Fruit fly (Drosophila melanogaster) whole organism, prepupa: Measurements from ENCODE around the gene CG10428.

Source experiments
- Blimp-1 ChIP-seq: fragments of 200-800 bp; sonication (Bioruptor generic); optimal IDR thresholded peaks from 3 replicates; lab custom pipeline; 2017; ENCODE audit warnings: missing biosample characterization, missing genetic modification characterization, mild to moderate bottlenecking, moderate library complexity, missing genetic modification reagents
- CG11294 ChIP-seq: fragments of 200-800 bp; sonication (Bioruptor generic); IDR thresholded peaks from 2 replicates; pipeline ENCODE4 v1.3.6; 2022; ENCODE audit warnings: missing biosample characterization, missing genetic modification characterization
- CG11762 ChIP-seq: fragments of 200-800 bp; sonication (Bioruptor generic); optimal IDR thresholded peaks from 3 replicates; lab custom pipeline; 2016; ENCODE audit warnings: missing biosample characterization, missing genetic modification characterization; ENCODE audit not compliant: insufficient read depth
- CG11902 ChIP-seq: fragments of 200-800 bp; sonication (Bioruptor generic); optimal IDR thresholded peaks from 3 replicates; lab custom pipeline; 2016; ENCODE audit warnings: missing biosample characterization, missing genetic modification characterization
- CG1621 ChIP-seq: fragments of 200-800 bp; sonication (Bioruptor generic); optimal IDR thresholded peaks from 3 replicates; lab custom pipeline; 2018; ENCODE audit warnings: missing biosample characterization, mild to moderate bottlenecking, missing genetic modification characterization
- CG16779 ChIP-seq: fragments of 200-800 bp; sonication (Bioruptor generic); optimal IDR thresholded peaks from 3 replicates; lab custom pipeline; 2017; ENCODE audit warnings: missing biosample characterization, mild to moderate bottlenecking, missing genetic modification characterization
- CG3032 ChIP-seq: fragments of 200-800 bp; optimal IDR thresholded peaks from 2 replicates; lab custom pipeline; 2019; ENCODE audit warnings: missing biosample characterization, mild to moderate bottlenecking, missing genetic modification characterization, moderate library complexity
- CG31627 ChIP-seq: fragments of 200-800 bp; sonication (Bioruptor generic); optimal IDR thresholded peaks from 3 replicates; lab custom pipeline; 2016; ENCODE audit warnings: missing biosample characterization, missing genetic modification characterization
- CG32006 ChIP-seq: fragments of 200-800 bp; sonication (Bioruptor generic); optimal IDR thresholded peaks from 3 replicates; lab custom pipeline; 2017; ENCODE audit warnings: missing biosample characterization, mild to moderate bottlenecking, missing genetic modification characterization
- CG34406 ChIP-seq: fragments of 200-800 bp; sonication (Bioruptor generic); optimal IDR thresholded peaks from 3 replicates; lab custom pipeline; 2016; ENCODE audit warnings: missing biosample characterization, missing genetic modification characterization
- CG3919 ChIP-seq: fragments of 200-800 bp; sonication (Bioruptor generic); optimal IDR thresholded peaks from 3 replicates; lab custom pipeline; 2016; ENCODE audit warnings: missing biosample characterization, missing genetic modification characterization
- CG6163 ChIP-seq: fragments of 200-800 bp; sonication (Bioruptor generic); IDR thresholded peaks from 3 replicates; pipeline ENCODE4 v1.3.6; 2022; ENCODE audit warnings: missing biosample characterization, missing genetic modification characterization
- CG6792 ChIP-seq: fragments of 200-800 bp; sonication (Bioruptor generic); optimal IDR thresholded peaks from 3 replicates; lab custom pipeline; 2016; ENCODE audit warnings: missing biosample characterization, missing genetic modification characterization
- CG6854 ChIP-seq: fragments of 200-800 bp; sonication (Bioruptor generic); optimal IDR thresholded peaks from 2 replicates; lab custom pipeline; 2017; ENCODE audit warnings: missing biosample characterization, mild to moderate bottlenecking, missing genetic modification characterization
- CG7368 ChIP-seq: fragments of 200-800 bp; sonication (Bioruptor generic); optimal IDR thresholded peaks from 3 replicates; lab custom pipeline; 2016; ENCODE audit warnings: missing biosample characterization, missing genetic modification characterization
- CG8119 ChIP-seq: fragments of 200-800 bp; sonication (Bioruptor generic); IDR thresholded peaks from 3 replicates; pipeline ENCODE4 v1.3.6; 2022; ENCODE audit warnings: missing biosample characterization, missing genetic modification characterization
- CG9139 ChIP-seq: fragments of 200-800 bp; sonication (Bioruptor generic); optimal IDR thresholded peaks from 3 replicates; lab custom pipeline; 2017; ENCODE audit warnings: missing biosample characterization, mild to moderate bottlenecking, missing genetic modification characterization
- Eip75B ChIP-seq: fragments of 200-800 bp; sonication (Bioruptor generic); optimal IDR thresholded peaks from 3 replicates; lab custom pipeline; 2016; ENCODE audit warnings: missing biosample characterization, missing genetic modification characterization
- Eip78C ChIP-seq: fragments of 200-800 bp; sonication (Bioruptor generic); peaks from one replicate; lab custom pipeline; 2016; ENCODE audit warnings: missing biosample characterization, missing genetic modification characterization
- Eip93F ChIP-seq: fragments of 200-800 bp; sonication (Bioruptor generic); optimal IDR thresholded peaks from 2 replicates; lab custom pipeline; 2016; ENCODE audit warnings: missing biosample characterization, mild to moderate bottlenecking, missing genetic modification characterization
- Ets21C ChIP-seq: fragments of 200-800 bp; sonication (Bioruptor generic); optimal IDR thresholded peaks from 3 replicates; lab custom pipeline; 2016; ENCODE audit warnings: missing biosample characterization, missing genetic modification characterization
- Gug ChIP-seq: fragments of 200-800 bp; sonication (Bioruptor generic); IDR thresholded peaks from 2 replicates; pipeline ENCODE4 v1.3.6; 2022; ENCODE audit warnings: missing biosample characterization, missing genetic modification characterization
- Hr38 ChIP-seq: sonication (Bioruptor generic); optimal IDR thresholded peaks from 2 replicates; lab custom pipeline; 2016; ENCODE audit warnings: missing biosample characterization, missing genetic modification characterization
- Hr39 ChIP-seq: fragments of 200-800 bp; sonication (Bioruptor generic); optimal IDR thresholded peaks from 2 replicates; lab custom pipeline; 2016; ENCODE audit warnings: missing biosample characterization, missing genetic modification characterization
- Hr4 ChIP-seq: fragments of 200-800 bp; sonication (Bioruptor generic); optimal IDR thresholded peaks from 3 replicates; lab custom pipeline; 2016; ENCODE audit warnings: missing biosample characterization, missing genetic modification characterization
- Lpt ChIP-seq: fragments of 200-800 bp; sonication (Bioruptor generic); optimal IDR thresholded peaks from 3 replicates; lab custom pipeline; 2016; ENCODE audit warnings: missing biosample characterization, missing genetic modification characterization
- Met ChIP-seq: fragments of 200-800 bp; sonication (Bioruptor generic); optimal IDR thresholded peaks from 3 replicates; lab custom pipeline; 2016; ENCODE audit warnings: missing biosample characterization, missing genetic modification characterization
- OdsH ChIP-seq: fragments of 200-800 bp; sonication (Bioruptor generic); optimal IDR thresholded peaks from 3 replicates; lab custom pipeline; 2016; ENCODE audit warnings: missing biosample characterization, missing genetic modification characterization
- Smox ChIP-seq: fragments of 200-800 bp; sonication (Bioruptor generic); optimal IDR thresholded peaks from 3 replicates; lab custom pipeline; 2016; ENCODE audit warnings: missing biosample characterization, missing genetic modification characterization
- Sox102F ChIP-seq: fragments of 200-800 bp; sonication (Bioruptor generic); optimal IDR thresholded peaks from 2 replicates; lab custom pipeline; 2016; ENCODE audit warnings: missing biosample characterization, mild to moderate bottlenecking, missing genetic modification characterization
- Sox14 ChIP-seq: fragments of 200-800 bp; sonication (Bioruptor generic); optimal IDR thresholded peaks from 3 replicates; lab custom pipeline; 2016; ENCODE audit warnings: missing biosample characterization, missing genetic modification characterization
- acj6 ChIP-seq: fragments of 200-800 bp; sonication (Bioruptor generic); optimal IDR thresholded peaks from 3 replicates; lab custom pipeline; 2016; ENCODE audit warnings: missing biosample characterization, missing genetic modification characterization
- cyc ChIP-seq: fragments of 200-800 bp; sonication (Bioruptor generic); optimal IDR thresholded peaks from 3 replicates; lab custom pipeline; 2016; ENCODE audit warnings: missing biosample characterization, missing genetic modification characterization
- dac ChIP-seq: fragments of 200-800 bp; sonication (Bioruptor generic); optimal IDR thresholded peaks from 2 replicates; lab custom pipeline; 2017; ENCODE audit warnings: missing biosample characterization, mild to moderate bottlenecking, missing genetic modification characterization
- eg ChIP-seq: fragments of 200-800 bp; sonication (Bioruptor generic); IDR thresholded peaks from 3 replicates; pipeline ENCODE4 v1.3.6; 2022; ENCODE audit warnings: missing biosample characterization, missing genetic modification characterization
- esn ChIP-seq: fragments of 200-800 bp; sonication (Bioruptor generic); optimal IDR thresholded peaks from 2 replicates; lab custom pipeline; 2016; ENCODE audit warnings: missing biosample characterization, mild to moderate bottlenecking, missing genetic modification characterization, moderate library complexity
- fd59A ChIP-seq: fragments of 200-800 bp; sonication (Bioruptor generic); optimal IDR thresholded peaks from 2 replicates; lab custom pipeline; 2017; ENCODE audit warnings: missing biosample characterization, mild to moderate bottlenecking, missing genetic modification characterization, missing genetic modification reagents
- fkh ChIP-seq: fragments of 200-800 bp; sonication (Bioruptor generic); optimal IDR thresholded peaks from 3 replicates; lab custom pipeline; 2017; ENCODE audit warnings: missing biosample characterization, mild to moderate bottlenecking, missing genetic modification characterization, moderate library complexity
- lz ChIP-seq: fragments of 200-800 bp; sonication (Bioruptor generic); optimal IDR thresholded peaks from 3 replicates; lab custom pipeline; 2016; ENCODE audit warnings: missing biosample characterization, missing genetic modification characterization
- net ChIP-seq: fragments of 200-800 bp; sonication (Bioruptor generic); optimal IDR thresholded peaks from 3 replicates; lab custom pipeline; 2016; ENCODE audit warnings: missing biosample characterization, missing genetic modification characterization
- pdm3 ChIP-seq: fragments of 200-800 bp; sonication (Bioruptor generic); optimal IDR thresholded peaks from 3 replicates; lab custom pipeline; 2016; ENCODE audit warnings: missing biosample characterization, missing genetic modification characterization
- salr ChIP-seq, 2 experiments: fragments of 200-800 bp; sonication (Bioruptor generic); optimal IDR thresholded peaks; 3 replicates each; lab custom pipeline; 2016 to 2018; ENCODE audit warnings: missing biosample characterization in 2 of 2, missing genetic modification characterization in 2 of 2, mild to moderate bottlenecking in 1 of 2
- spab ChIP-seq: fragments of 200-800 bp; sonication (Bioruptor generic); optimal IDR thresholded peaks from 2 replicates; lab custom pipeline; 2017; ENCODE audit warnings: missing biosample characterization, mild to moderate bottlenecking, missing genetic modification characterization, missing genetic modification reagents
- ss ChIP-seq, 2 experiments: fragments of 200-800 bp; sonication (Bioruptor generic); optimal IDR thresholded peaks; 2 replicates in 1 of 2; 3 replicates in 1 of 2; lab custom pipeline; 2017 to 2018; ENCODE audit warnings: mild to moderate bottlenecking in 2 of 2, missing biosample characterization in 2 of 2, missing genetic modification characterization in 2 of 2, moderate library complexity in 1 of 2
- svp ChIP-seq: fragments of 200-800 bp; sonication (Bioruptor generic); peaks from one replicate; lab custom pipeline; 2016; ENCODE audit warnings: missing biosample characterization, missing genetic modification characterization
- vri ChIP-seq: fragments of 200-800 bp; sonication (Bioruptor generic); optimal IDR thresholded peaks from 3 replicates; lab custom pipeline; 2016; ENCODE audit warnings: missing biosample characterization, mild to moderate bottlenecking, missing genetic modification characterization

The CG10428 gene

dm6 chr2L:18981947-18982579, 33.4 kb downstream of the CG10428 start (continued):
- TF ChIP-seq CG8119 (GFP tag; lab: Robert Waterston, UW) = peak; percentile 90
- TF ChIP-seq CG31627 (GFP tag; lab: Kevin White, UChicago) = no peak
- no peak for TF ChIP-seq Hr38
- TF ChIP-seq Blimp-1 (GFP tag; lab: Kevin White, UChicago) = no peak
- TF ChIP-seq Hr4 (GFP tag; lab: Kevin White, UChicago) = peak; percentile 88
- peak; percentile 21 for TF ChIP-seq lz (GFP tag; lab: Kevin White, UChicago)
- peak; percentile 61 for TF ChIP-seq fd59A (GFP tag; lab: Kevin White, UChicago)
- peak; percentile 51 for TF ChIP-seq esn (GFP tag; lab: Kevin White, UChicago)
- no peak for TF ChIP-seq Eip93F (GFP tag; lab: Kevin White, UChicago)
- peak; percentile 66 for TF ChIP-seq CG3919
- TF ChIP-seq OdsH (GFP tag; lab: Kevin White, UChicago) = peak; percentile 71
- no peak for TF ChIP-seq cyc (GFP tag; lab: Kevin White, UChicago)

- no peak for TF ChIP-seq eg (GFP tag; lab: Robert Waterston, UW)
- peak; percentile 33 for TF ChIP-seq CG34406 (GFP tag; lab: Kevin White, UChicago)
- TF ChIP-seq Sox102F = no peak
- TF ChIP-seq CG6854 (GFP tag; lab: Kevin White, UChicago) = no peak
- TF ChIP-seq CG32006 (GFP tag; lab: Kevin White, UChicago) = peak; percentile 36
- no peak for TF ChIP-seq net
- TF ChIP-seq CG6163 (GFP tag; lab: Robert Waterston, UW) = no peak
- peak; percentile 52 for TF ChIP-seq CG31627 (GFP tag; lab: Kevin White, UChicago)
- TF ChIP-seq CG9139 (GFP tag; lab: Kevin White, UChicago) = no peak
- TF ChIP-seq Blimp-1 (GFP tag; lab: Kevin White, UChicago) = no peak
- TF ChIP-seq CG11902 (GFP tag; lab: Kevin White, UChicago) = no peak
- TF ChIP-seq salr (GFP tag; optimal IDR thresholded peaks at IDR 0.05; lab: Kevin White, UChicago) = no peak
- no peak for TF ChIP-seq fkh
- TF ChIP-seq CG6792 (GFP tag; lab: Kevin White, UChicago) = peak; percentile 5
- peak; percentile 51 for TF ChIP-seq acj6 (GFP tag; lab: Kevin White, UChicago)
- TF ChIP-seq CG1621 (tag; lab: Kevin White, UChicago) = no peak
- no peak for TF ChIP-seq CG11294 (GFP tag; lab: Robert Waterston, UW)
- no peak for TF ChIP-seq CG7368
- no peak for TF ChIP-seq CG3919
- peak; percentile 17 for TF ChIP-seq Eip75B
- TF ChIP-seq esn (GFP tag; lab: Kevin White, UChicago) = peak; percentile 52
- no peak for TF ChIP-seq dac (GFP tag; lab: Kevin White, UChicago)
- no peak for TF ChIP-seq Ets21C (GFP tag; lab: Kevin White, UChicago)
- peak; percentile 68 for TF ChIP-seq svp
- peak; percentile 35 for TF ChIP-seq Hr39 (GFP tag; lab: Kevin White, UChicago)
- peak; percentile 44 for TF ChIP-seq lz (GFP tag; lab: Kevin White, UChicago)
- TF ChIP-seq Eip93F (GFP tag; lab: Kevin White, UChicago) = no peak
- TF ChIP-seq OdsH (GFP tag; lab: Kevin White, UChicago) = no peak
- no peak for TF ChIP-seq CG16779 (tag; lab: Kevin White, UChicago)
- no peak for TF ChIP-seq spab
- TF ChIP-seq Sox14 (GFP tag; lab: Kevin White, UChicago) = peak; percentile 48
- TF ChIP-seq Eip78C (GFP tag; lab: Kevin White, UChicago) = peak; percentile 73
- TF ChIP-seq CG3032 (tag; lab: Kevin White, UChicago) = peak; percentile 6
- TF ChIP-seq Hr4 (GFP tag; lab: Kevin White, UChicago) = no peak
- peak; percentile 42 for TF ChIP-seq Met (GFP tag; lab: Kevin White, UChicago)
- no peak for TF ChIP-seq Gug
- TF ChIP-seq fd59A (GFP tag; lab: Kevin White, UChicago) = no peak
- no peak for TF ChIP-seq vri (GFP tag; lab: Kevin White, UChicago)
- peak; percentile 29 for TF ChIP-seq Smox
- TF ChIP-seq ss (GFP tag; optimal IDR thresholded peaks at IDR 0.05; lab: Kevin White, UChicago) = peak in 1 of 2 experiments; percentile 28
- TF ChIP-seq pdm3 (GFP tag; lab: Kevin White, UChicago) = peak; percentile 33
- TF ChIP-seq Lpt (GFP tag; lab: Kevin White, UChicago) = no peak
- TF ChIP-seq CG11762 (GFP tag; lab: Kevin White, UChicago) = no peak
Observed at dm6 chr2L:18982826-18983758, 34.4 kb downstream of the CG10428 start.
